Fruit fly (Drosophila melanogaster) whole organism, embryonic: ENCODE measurements around the gene CG2909.

ENCODE experiments used
- Adf1 ChIP-seq: fragments of 200-800 bp; sonication (Bioruptor generic); IDR thresholded peaks from 2 replicates; pipeline ENCODE4 v1.3.6; 2022; ENCODE audit warnings: missing biosample characterization, missing genetic modification characterization
- CG10321 ChIP-seq: fragments of 200-800 bp; sonication (Bioruptor generic); IDR thresholded peaks from 2 replicates; pipeline ENCODE4 v1.3.6; 2022; ENCODE audit warnings: missing biosample characterization, missing genetic modification characterization
- CG10543 ChIP-seq: fragments of 200-800 bp; sonication (Bioruptor generic); optimal IDR thresholded peaks from 3 replicates; lab custom pipeline; 2017; ENCODE audit warnings: missing biosample characterization, mild to moderate bottlenecking, missing genetic modification characterization, moderate library complexity
- CG10979 ChIP-seq: fragments of 200-800 bp; sonication (Bioruptor generic); optimal IDR thresholded peaks from 2 replicates; lab custom pipeline; 2018; ENCODE audit warnings: missing biosample characterization, mild to moderate bottlenecking, missing genetic modification characterization, moderate library complexity
- CG11504 ChIP-seq: fragments of 200-800 bp; sonication (Bioruptor generic); optimal IDR thresholded peaks from 3 replicates; lab custom pipeline; 2019; ENCODE audit warnings: missing biosample characterization, mild to moderate bottlenecking, missing genetic modification characterization, moderate library complexity
- CG12391 ChIP-seq: fragments of 200-800 bp; sonication (Bioruptor generic); optimal IDR thresholded peaks from 3 replicates; lab custom pipeline; 2018; ENCODE audit warnings: missing biosample characterization, mild to moderate bottlenecking, missing genetic modification characterization, moderate library complexity
- CG12659 ChIP-seq: fragments of 200-800 bp; sonication (Bioruptor generic); optimal IDR thresholded peaks from 3 replicates; lab custom pipeline; 2017; ENCODE audit warnings: mild to moderate bottlenecking, missing biosample characterization, missing genetic modification reagents, missing genetic modification characterization
- CG12769 ChIP-seq: fragments of 200-800 bp; sonication (Bioruptor generic); optimal IDR thresholded peaks from 2 replicates; lab custom pipeline; 2019; ENCODE audit warnings: missing biosample characterization, mild to moderate bottlenecking, missing genetic modification characterization, moderate library complexity
- CG13287 ChIP-seq: fragments of 200-800 bp; sonication (Bioruptor generic); IDR thresholded peaks from 2 replicates; pipeline ENCODE4 v1.3.6; 2022; ENCODE audit warnings: missing biosample characterization, missing genetic modification characterization; ENCODE audit not compliant: partially characterized antibody
- CG13775 ChIP-seq: fragments of 200-800 bp; sonication (Bioruptor generic); optimal IDR thresholded peaks from 3 replicates; lab custom pipeline; 2017; ENCODE audit warnings: missing biosample characterization, mild to moderate bottlenecking, missing genetic modification characterization
- CG13894 ChIP-seq: fragments of 200-800 bp; sonication (Bioruptor generic); optimal IDR thresholded peaks from 3 replicates; lab custom pipeline; 2018; ENCODE audit warnings: missing biosample characterization, mild to moderate bottlenecking, missing genetic modification characterization, moderate library complexity
- CG15514 ChIP-seq: fragments of 200-800 bp; sonication (Bioruptor generic); optimal IDR thresholded peaks from 3 replicates; lab custom pipeline; 2017; ENCODE audit warnings: missing biosample characterization, missing genetic modification characterization, mild to moderate bottlenecking, moderate library complexity, missing genetic modification reagents
- CG17385 ChIP-seq: fragments of 200-800 bp; sonication (Bioruptor generic); optimal IDR thresholded peaks from 3 replicates; lab custom pipeline; 2018; ENCODE audit warnings: missing biosample characterization, mild to moderate bottlenecking, missing genetic modification characterization
- CG2678 ChIP-seq: fragments of 200-800 bp; sonication (Bioruptor generic); optimal IDR thresholded peaks from 3 replicates; lab custom pipeline; 2019; ENCODE audit warnings: missing biosample characterization, mild to moderate bottlenecking, missing genetic modification characterization, moderate library complexity
- CG30431 ChIP-seq: fragments of 200-800 bp; sonication (Bioruptor generic); optimal IDR thresholded peaks from 2 replicates; lab custom pipeline; 2017; ENCODE audit warnings: missing biosample characterization, missing genetic modification characterization
- CG3281 ChIP-seq: fragments of 200-800 bp; sonication (Bioruptor generic); optimal IDR thresholded peaks from 3 replicates; lab custom pipeline; 2017; ENCODE audit warnings: missing biosample characterization, mild to moderate bottlenecking, missing genetic modification characterization
- CG34376 ChIP-seq: fragments of 200-800 bp; sonication (Bioruptor generic); optimal IDR thresholded peaks from 2 replicates; lab custom pipeline; 2018; ENCODE audit warnings: missing biosample characterization, mild to moderate bottlenecking, missing genetic modification characterization
- CG6765 ChIP-seq: fragments of 200-800 bp; sonication (Bioruptor generic); optimal IDR thresholded peaks from 3 replicates; lab custom pipeline; 2017; ENCODE audit warnings: missing biosample characterization, mild to moderate bottlenecking, missing genetic modification characterization
- CG9932 ChIP-seq: fragments of 200-800 bp; sonication (Bioruptor generic); IDR thresholded peaks from 2 replicates; pipeline ENCODE4 v1.3.6; 2022; ENCODE audit warnings: missing biosample characterization, missing genetic modification characterization
- CTCF ChIP-seq: fragments of 200-800 bp; sonication (Bioruptor generic); optimal IDR thresholded peaks from 2 replicates; lab custom pipeline; 2017; ENCODE audit warnings: missing biosample characterization, mild to moderate bottlenecking, missing genetic modification characterization, moderate library complexity
- CkIIα-i1 ChIP-seq: fragments of 200-800 bp; sonication (Bioruptor generic); IDR thresholded peaks from 2 replicates; pipeline ENCODE4 v1.3.6; 2022; ENCODE audit warnings: missing biosample characterization, missing genetic modification characterization
- Dref ChIP-seq: fragments of 200-800 bp; sonication (Bioruptor generic); IDR thresholded peaks from 2 replicates; pipeline ENCODE4 v1.3.6; 2022; ENCODE audit warnings: missing biosample characterization, missing genetic modification characterization
- Eip74EF ChIP-seq, 2 experiments: fragments of 200-800 bp in 1 of 2; fragments of >200 bp in 1 of 2; sonication (Bioruptor generic) in 1 of 2; optimal IDR thresholded peaks; 2 replicates each; lab custom pipeline; 2017 to 2019; ENCODE audit warnings: missing biosample characterization in 2 of 2, missing genetic modification characterization in 2 of 2, mild to moderate bottlenecking in 1 of 2, moderate library complexity in 1 of 2
- HHEX ChIP-seq: fragments of 200-800 bp; sonication (Bioruptor generic); optimal IDR thresholded peaks from 3 replicates; lab custom pipeline; 2017; ENCODE audit warnings: missing biosample characterization, mild to moderate bottlenecking, missing genetic modification characterization, missing genetic modification reagents
- HmgZ ChIP-seq: fragments of 200-800 bp; sonication (Bioruptor generic); optimal IDR thresholded peaks from 2 replicates; lab custom pipeline; 2018; ENCODE audit warnings: missing biosample characterization, mild to moderate bottlenecking, missing genetic modification characterization
- Hr78 ChIP-seq, 2 experiments: fragments of 200-800 bp in 1 of 2; fragments of >200 bp in 1 of 2; sonication (Bioruptor generic) in 1 of 2; optimal IDR thresholded peaks; 2 replicates each; lab custom pipeline; 2017 to 2019; ENCODE audit warnings: missing biosample characterization in 2 of 2, missing genetic modification characterization in 2 of 2, mild to moderate bottlenecking in 1 of 2, moderate library complexity in 1 of 2
- Jarid2 ChIP-seq: fragments of 200-800 bp; sonication (Bioruptor generic); optimal IDR thresholded peaks from 3 replicates; lab custom pipeline; 2017; ENCODE audit warnings: mild to moderate bottlenecking, missing biosample characterization, missing genetic modification reagents, missing genetic modification characterization
- MBD-R2 ChIP-seq: fragments of 200-800 bp; sonication (Bioruptor generic); IDR thresholded peaks from 2 replicates; pipeline ENCODE4 v1.3.6; 2022; ENCODE audit warnings: missing biosample characterization, missing genetic modification characterization
- Myb ChIP-seq: fragments of 200-800 bp; sonication (Bioruptor generic); optimal IDR thresholded peaks from 2 replicates; lab custom pipeline; 2016; ENCODE audit warnings: missing biosample characterization, missing genetic modification characterization
- Optix ChIP-seq: fragments of 200-800 bp; sonication (Bioruptor generic); IDR thresholded peaks from 3 replicates; pipeline ENCODE4 v1.3.6; 2022; ENCODE audit warnings: missing biosample characterization, missing genetic modification characterization
- Scr ChIP-seq: fragments of 200-800 bp; sonication (Bioruptor generic); IDR thresholded peaks from 2 replicates; pipeline ENCODE4 v1.3.6; 2022; ENCODE audit warnings: missing biosample characterization, missing genetic modification characterization; ENCODE audit not compliant: partially characterized antibody
- YL-1 ChIP-seq: fragments of 200-800 bp; sonication (Bioruptor generic); optimal IDR thresholded peaks from 3 replicates; lab custom pipeline; 2017; ENCODE audit warnings: missing biosample characterization, mild to moderate bottlenecking, missing genetic modification characterization
- bbx ChIP-seq: fragments of 200-800 bp; sonication (Bioruptor generic); IDR thresholded peaks from 2 replicates; pipeline ENCODE4 v1.3.6; 2022; ENCODE audit warnings: missing biosample characterization, missing genetic modification characterization; ENCODE audit not compliant: partially characterized antibody
- caup ChIP-seq: fragments of 200-800 bp; sonication (Bioruptor generic); optimal IDR thresholded peaks from 3 replicates; lab custom pipeline; 2017; ENCODE audit warnings: missing biosample characterization, mild to moderate bottlenecking, missing genetic modification characterization, moderate library complexity; ENCODE audit not compliant: severe bottlenecking
- ftz-f1 ChIP-seq: fragments of 200-800 bp; sonication (Bioruptor generic); optimal IDR thresholded peaks from 2 replicates; lab custom pipeline; 2016; ENCODE audit warnings: missing biosample characterization, missing genetic modification characterization
- gro ChIP-seq: fragments of 200-800 bp; sonication (Bioruptor generic); optimal IDR thresholded peaks from 2 replicates; lab custom pipeline; 2016; ENCODE audit warnings: missing biosample characterization, missing genetic modification characterization
- her ChIP-seq: fragments of 200-800 bp; sonication (Bioruptor generic); optimal IDR thresholded peaks from 2 replicates; lab custom pipeline; 2016; ENCODE audit warnings: missing biosample characterization, missing genetic modification characterization
- lilli ChIP-seq: fragments of 200-800 bp; sonication (Bioruptor generic); optimal IDR thresholded peaks from 3 replicates; lab custom pipeline; 2016; ENCODE audit warnings: missing biosample characterization, missing genetic modification characterization
- nom ChIP-seq: fragments of 200-800 bp; sonication (Bioruptor generic); optimal IDR thresholded peaks from 2 replicates; lab custom pipeline; 2017; ENCODE audit warnings: missing biosample characterization, missing genetic modification characterization, mild to moderate bottlenecking, moderate library complexity, missing genetic modification reagents
- oc ChIP-seq: fragments of 200-800 bp; sonication (Bioruptor generic); optimal IDR thresholded peaks from 2 replicates; lab custom pipeline; 2018; ENCODE audit warnings: missing biosample characterization, mild to moderate bottlenecking, missing genetic modification characterization, moderate library complexity
- onecut ChIP-seq: fragments of 200-800 bp; sonication (Bioruptor generic); IDR thresholded peaks from 2 replicates; pipeline ENCODE4 v1.3.6; 2022; ENCODE audit warnings: missing biosample characterization, missing genetic modification characterization
- otp ChIP-seq: fragments of 200-800 bp; sonication (Bioruptor generic); IDR thresholded peaks from 3 replicates; pipeline ENCODE4, ENCODE4 v1.3.6; 2022; ENCODE audit warnings: missing biosample characterization, missing genetic modification characterization
- pan ChIP-seq, 4 experiments: fragments of >200 bp in 3 of 4; fragments of 200-800 bp in 1 of 4; sonication (Bioruptor generic) in 1 of 4; optimal IDR thresholded peaks in 3 of 4; IDR thresholded peaks in 1 of 4; 2 replicates each; pipeline versions ENCODE4 v1.3.6 to Lab custom; 2017 to 2022; ENCODE audit warnings: missing biosample characterization in 2 of 4, missing genetic modification characterization in 2 of 4, mixed read lengths in 1 of 4
- pfk ChIP-seq: fragments of 200-800 bp; sonication (Bioruptor generic); optimal IDR thresholded peaks from 2 replicates; lab custom pipeline; 2018; ENCODE audit warnings: missing biosample characterization, mild to moderate bottlenecking, missing genetic modification characterization, moderate library complexity
- ro ChIP-seq: fragments of 200-800 bp; sonication (Bioruptor generic); IDR thresholded peaks from 2 replicates; pipeline ENCODE4 v1.3.6; 2022; ENCODE audit warnings: missing biosample characterization, missing genetic modification characterization
- sd ChIP-seq: fragments of 200-800 bp; sonication (Bioruptor generic); optimal IDR thresholded peaks from 3 replicates; lab custom pipeline; 2018; ENCODE audit warnings: missing biosample characterization, mild to moderate bottlenecking, missing genetic modification characterization, moderate library complexity
- sens ChIP-seq: fragments of 200-800 bp; sonication (Bioruptor generic); peaks from one replicate; lab custom pipeline; 2016; ENCODE audit warnings: missing biosample characterization, missing genetic modification characterization
- sr ChIP-seq: fragments of 200-800 bp; sonication (Bioruptor generic); IDR thresholded peaks from 3 replicates; pipeline ENCODE4 v1.3.6; 2022; ENCODE audit warnings: missing biosample characterization, missing genetic modification characterization

The CG2909 gene

dm6 chrX:10329659-10330289, 3.5 kb downstream of the CG2909 start, which contains the start of gene Gip (continued):
- TF ChIP-seq pan (optimal IDR thresholded peaks at IDR 0.05; lab: Kevin White, UChicago) (no peak), pan (GFP tag; optimal IDR thresholded peaks at IDR 0.05 in 1 of 2, IDR thresholded peaks at IDR 0.05 in 1 of 2) (no peak), YL-1 (peak; percentile 3), CG34376 (GFP tag; lab: Kevin White, UChicago) (peak; percentile 68), MBD-R2 (GFP tag; lab: Robert Waterston, UW) (0 out of 2 replicates have a peak, but pooled peaks have one; percentile 22), caup (peak; percentile 38), Eip74EF (GFP tag; optimal IDR thresholded peaks at IDR 0.05; lab: Kevin White, UChicago) (peak in 1 of 2 experiments; percentile 8), Optix (GFP tag; lab: Robert Waterston, UW) (no peak), bbx (GFP tag; lab: Robert Waterston, UW) (peak; percentile 16; the same call in 1 of the 2 replicates), CG6765 (peak; percentile 30), ro (GFP tag; lab: Robert Waterston, UW) (no peak), sr (GFP tag; lab: Robert Waterston, UW) (no peak), pfk (GFP tag; lab: Kevin White, UChicago) (no peak), CG15514 (GFP tag; lab: Kevin White, UChicago) (peak; percentile 60), CG12659 (peak; percentile 1), ftz-f1 (GFP tag; lab: Kevin White, UChicago) (peak; percentile 55), CG30431 (no peak), CG10979 (tag; lab: Kevin White, UChicago) (peak; percentile 72), Scr (GFP tag; lab: Robert Waterston, UW) (0 out of 2 replicates have a peak, but pooled peaks have one; percentile 15), HHEX (peak; percentile 17), sd (tag; lab: Kevin White, UChicago) (peak; percentile 65), Myb (GFP tag; lab: Kevin White, UChicago) (peak; percentile 37), CG10543 (GFP tag; lab: Kevin White, UChicago) (peak; percentile 31), CG10321 (GFP tag; lab: Robert Waterston, UW) (no peak), otp (GFP tag; lab: Robert Waterston, UW) (no peak), sens (peak; percentile 81), CG12391 (peak; percentile 0), HmgZ (tag; lab: Kevin White, UChicago) (peak; percentile 19), CG12769 (tag; lab: Kevin White, UChicago) (peak; percentile 67), CTCF (GFP tag; lab: Kevin White, UChicago) (peak; percentile 90), her (GFP tag; lab: Kevin White, UChicago) (peak; percentile 12), Jarid2 (peak; percentile 76), CG13894 (tag; lab: Kevin White, UChicago) (peak; percentile 88), CG2678 (tag; lab: Kevin White, UChicago) (peak; percentile 25), lilli (GFP tag; lab: Kevin White, UChicago) (peak; percentile 26), CG3281 (peak; percentile 13), CG9932 (0 out of 2 replicates have a peak, but pooled peaks have one; percentile 8), Hr78 (GFP tag; optimal IDR thresholded peaks at IDR 0.05; lab: Kevin White, UChicago) (peak in 1 of 2 experiments; percentile 20), CG13775 (GFP tag; lab: Kevin White, UChicago) (no peak), CG13287 (peak; percentile 27; the same call in 1 of the 2 replicates), Dref (GFP tag; lab: Robert Waterston, UW) (no peak), CG11504 (tag; lab: Kevin White, UChicago) (peak; percentile 24), Adf1 (GFP tag; lab: Robert Waterston, UW) (peak; percentile 50), oc (tag; lab: Kevin White, UChicago) (peak; percentile 10), nom (GFP tag; lab: Kevin White, UChicago) (peak; percentile 39), CkIIα-i1 (GFP tag; lab: Robert Waterston, UW) (no peak), gro (GFP tag; lab: Kevin White, UChicago) (peak; percentile 35), onecut (GFP tag; lab: Robert Waterston, UW) (no peak), CG17385 (GFP tag; lab: Kevin White, UChicago) (peak; percentile 0)
